Fruit fly (Drosophila melanogaster) whole organism, wandering third instar larva: ENCODE data around the gene CG42394.

Source experiments
- OdsH ChIP-seq: fragments of 200-800 bp; sonication (Bioruptor generic); optimal IDR thresholded peaks from 2 replicates; lab custom pipeline; 2016; ENCODE audit warnings: missing biosample characterization, mild to moderate bottlenecking, missing genetic modification characterization
- br ChIP-seq: fragments of 200-800 bp; sonication (Bioruptor generic); optimal IDR thresholded peaks from 2 replicates; lab custom pipeline; 2016; ENCODE audit warnings: missing biosample characterization, missing genetic modification characterization

DNA sequence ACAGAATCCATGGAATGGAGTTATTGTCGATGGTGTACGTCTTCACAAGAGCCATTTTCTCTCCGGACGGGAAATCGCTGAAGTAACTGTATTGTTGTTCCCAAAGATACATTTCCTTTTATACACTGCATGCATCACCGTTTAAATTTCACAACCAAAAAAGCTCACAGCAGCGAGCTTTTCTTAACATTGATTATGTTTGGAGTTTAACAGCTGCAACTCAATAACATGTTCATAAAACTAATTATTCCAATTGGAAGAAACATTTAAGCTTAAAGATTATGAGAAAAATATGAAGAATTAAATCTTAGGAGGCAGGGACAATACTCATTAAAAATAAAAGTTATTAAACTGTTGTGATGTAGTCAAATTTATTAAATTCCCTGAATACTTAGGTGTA is 29.6 kb downstream of the CG42394 start, which contains the start of gene CG14695:
- TF ChIP-seq br (GFP tag; lab: Kevin White, UChicago) (no peak), OdsH (GFP tag; lab: Kevin White, UChicago) (no peak)
